Worm (Caenorhabditis elegans) whole organism, L1 larva: ENCODE results near the gene D1046.18.
A peak's percentile ranks its signal among the peaks of the same experiment; 100 is the strongest.

ENCODE experiments used
- C34B4.2 ChIP-seq: sonication (generic microtip); optimal IDR thresholded peaks from 2 replicates; lab custom pipeline; 2017; ENCODE audit warnings: mild to moderate bottlenecking, missing genetic modification characterization, missing compliant biosample characterization
- F16B12.6 ChIP-seq: fragments of 150-350 bp; optimal IDR thresholded peaks from 2 replicates; lab custom pipeline; 2014; ENCODE audit warnings: missing biosample characterization, missing genetic modification characterization
- Y116A8C.19 ChIP-seq: sonication (generic microtip); optimal IDR thresholded peaks from 2 replicates; lab custom pipeline; 2016; ENCODE audit warnings: missing compliant biosample characterization, missing genetic modification characterization, borderline replicate concordance
- aha-1 ChIP-seq: fragments of 150-350 bp; optimal IDR thresholded peaks from 2 replicates; lab custom pipeline; 2014; ENCODE audit warnings: missing biosample characterization, missing genetic modification characterization
- ceh-63 ChIP-seq: fragments of 200-800 bp; sonication (Bioruptor generic); optimal IDR thresholded peaks from 2 replicates; lab custom pipeline; 2018; ENCODE audit warnings: mild to moderate bottlenecking, missing genetic modification characterization, missing compliant biosample characterization
- ceh-8 ChIP-seq: fragments of 200-800 bp; sonication (Bioruptor generic); optimal IDR thresholded peaks from 2 replicates; lab custom pipeline; 2018; ENCODE audit warnings: mild to moderate bottlenecking, missing genetic modification characterization, moderate library complexity, missing compliant biosample characterization
- ceh-82 ChIP-seq, 3 experiments: fragments of 150-350 bp in 1 of 3; sonication (generic microtip) in 2 of 3; optimal IDR thresholded peaks; 2 replicates each; lab custom pipeline; 2014 to 2017; ENCODE audit warnings: missing biosample characterization in 3 of 3, missing genetic modification characterization in 3 of 3
- ceh-88 ChIP-seq: fragments of 200-800 bp; sonication (Bioruptor generic); IDR thresholded peaks from 2 replicates; pipeline ENCODE4 v1.3.6; 2022; ENCODE audit warnings: missing genetic modification characterization, missing compliant biosample characterization
- ceh-90 ChIP-seq: sonication (generic microtip); optimal IDR thresholded peaks from 2 replicates; lab custom pipeline; 2016; ENCODE audit warnings: missing genetic modification characterization, missing compliant biosample characterization
- dpl-1 ChIP-seq, 3 experiments: fragments of 150-350 bp in 2 of 3; sonication (generic microtip) in 1 of 3; optimal IDR thresholded peaks; 2 replicates each; lab custom pipeline; 2014 to 2017; ENCODE audit warnings: missing biosample characterization in 3 of 3, missing genetic modification characterization in 3 of 3, missing genetic modification reagents in 3 of 3
- efl-1 ChIP-seq, 4 experiments: fragments of 150-350 bp; optimal IDR thresholded peaks in 3 of 4; peaks in 1 of 4; 1 replicate in 1 of 4; 2 replicates in 3 of 4; lab custom pipeline; 2014; ENCODE audit warnings: missing biosample characterization in 2 of 4, missing genetic modification characterization in 2 of 4, missing genetic modification reagents in 2 of 4
- egl-13 ChIP-seq: sonication (generic microtip); optimal IDR thresholded peaks from 2 replicates; lab custom pipeline; 2016; ENCODE audit warnings: missing genotype, missing genetic modification reagents, missing genetic modification characterization, missing compliant biosample characterization
- elt-2 ChIP-seq: sonication (generic microtip); optimal IDR thresholded peaks from 2 replicates; lab custom pipeline; 2016; ENCODE audit warnings: missing genetic modification characterization, mild to moderate bottlenecking, inconsistent platforms, missing compliant biosample characterization, missing genetic modification reagents
- fkh-4 ChIP-seq: sonication (generic microtip); optimal IDR thresholded peaks from 2 replicates; lab custom pipeline; 2016; ENCODE audit warnings: missing compliant biosample characterization, missing genetic modification characterization, borderline replicate concordance
- fkh-8 ChIP-seq: sonication (generic microtip); optimal IDR thresholded peaks from 2 replicates; lab custom pipeline; 2016; ENCODE audit warnings: mild to moderate bottlenecking, missing genetic modification characterization, missing compliant biosample characterization
- grh-1 ChIP-seq: fragments of 200-800 bp; sonication (Bioruptor generic); IDR thresholded peaks from 2 replicates; pipeline ENCODE4 v1.3.6; 2022; ENCODE audit warnings: missing genetic modification reagents, missing genetic modification characterization, missing compliant biosample characterization
- hpl-2 ChIP-seq: fragments of 150-350 bp; optimal IDR thresholded peaks from 2 replicates; lab custom pipeline; 2014; ENCODE audit warnings: missing biosample characterization, missing genetic modification reagents, missing genetic modification characterization
- irx-1 ChIP-seq: sonication (generic microtip); optimal IDR thresholded peaks from 2 replicates; lab custom pipeline; 2016; ENCODE audit warnings: missing genetic modification characterization, missing compliant biosample characterization
- isw-1 ChIP-seq: fragments of 200-800 bp; sonication (Bioruptor generic); IDR thresholded peaks from 2 replicates; pipeline ENCODE4 v1.3.6; 2022; ENCODE audit warnings: missing genetic modification characterization, missing compliant biosample characterization
- jun-1 ChIP-seq: fragments of 150-350 bp; optimal IDR thresholded peaks from 2 replicates; lab custom pipeline; 2014; ENCODE audit warnings: missing biosample characterization, missing genetic modification reagents, missing genetic modification characterization
- lin-13 ChIP-seq: fragments of 150-350 bp; optimal IDR thresholded peaks from 2 replicates; lab custom pipeline; 2014; ENCODE audit warnings: missing biosample characterization, missing genetic modification reagents, missing genetic modification characterization
- lin-15B ChIP-seq: fragments of 150-350 bp; sonication (generic microtip); optimal IDR thresholded peaks from 3 replicates; lab custom pipeline; 2014; ENCODE audit warnings: missing biosample characterization, missing genetic modification characterization
- lin-39 ChIP-seq: fragments of 150-350 bp; optimal IDR thresholded peaks from 2 replicates; lab custom pipeline; 2014; ENCODE audit warnings: missing biosample characterization, missing genetic modification reagents, missing genetic modification characterization
- lir-3 ChIP-seq: sonication (generic microtip); optimal IDR thresholded peaks from 2 replicates; lab custom pipeline; 2016; ENCODE audit warnings: mild to moderate bottlenecking, missing genetic modification characterization, moderate library complexity, missing compliant biosample characterization; ENCODE audit not compliant: poor library complexity
- lsy-2 ChIP-seq, 2 experiments: fragments of 150-350 bp; optimal IDR thresholded peaks; 2 replicates each; lab custom pipeline; 2014; ENCODE audit warnings: missing biosample characterization in 2 of 2, missing genetic modification characterization in 2 of 2
- mep-1 ChIP-seq: fragments of 150-350 bp; optimal IDR thresholded peaks from 2 replicates; lab custom pipeline; 2014; ENCODE audit warnings: missing biosample characterization, missing genetic modification characterization
- nhr-20 ChIP-seq: sonication (generic microtip); optimal IDR thresholded peaks from 2 replicates; lab custom pipeline; 2016; ENCODE audit warnings: mild to moderate bottlenecking, missing genetic modification characterization, missing compliant biosample characterization
- nhr-28 ChIP-seq: fragments of 150-350 bp; optimal IDR thresholded peaks from 2 replicates; lab custom pipeline; 2014; ENCODE audit warnings: missing biosample characterization, missing genetic modification characterization
- nhr-47 ChIP-seq: sonication (generic microtip); optimal IDR thresholded peaks from 2 replicates; lab custom pipeline; 2016; ENCODE audit warnings: mild to moderate bottlenecking, missing genetic modification characterization, moderate library complexity, missing compliant biosample characterization
- nhr-84 ChIP-seq: sonication (generic microtip); optimal IDR thresholded peaks from 2 replicates; lab custom pipeline; 2017; ENCODE audit warnings: missing biosample characterization, missing genetic modification characterization
- nhr-85 ChIP-seq: sonication (generic microtip); peaks from one replicate; lab custom pipeline; 2016; ENCODE audit warnings: missing genetic modification characterization, inconsistent platforms, missing compliant biosample characterization
- pqm-1 ChIP-seq: sonication (generic microtip); optimal IDR thresholded peaks from 3 replicates; lab custom pipeline; 2017; ENCODE audit warnings: missing biosample characterization, missing genetic modification characterization
- rnt-1 ChIP-seq: sonication (generic microtip); optimal IDR thresholded peaks from 2 replicates; lab custom pipeline; 2016; ENCODE audit warnings: mild to moderate bottlenecking, missing genetic modification characterization, moderate library complexity, missing compliant biosample characterization
- skn-1 ChIP-seq: fragments of 150-350 bp; optimal IDR thresholded peaks from 2 replicates; lab custom pipeline; 2014; ENCODE audit warnings: missing biosample characterization, missing genetic modification characterization
- snpc-4 ChIP-seq: fragments of 150-350 bp; optimal IDR thresholded peaks from 2 replicates; lab custom pipeline; 2014; ENCODE audit warnings: missing biosample characterization, missing genetic modification characterization
- snu-23 ChIP-seq: sonication (generic microtip); optimal IDR thresholded peaks from 2 replicates; lab custom pipeline; 2016; ENCODE audit warnings: missing genetic modification characterization, missing compliant biosample characterization
- sox-4 ChIP-seq: sonication (generic microtip); optimal IDR thresholded peaks from 2 replicates; lab custom pipeline; 2016; ENCODE audit warnings: missing genetic modification characterization, missing compliant biosample characterization
- sptf-1 ChIP-seq: fragments of 150-350 bp; optimal IDR thresholded peaks from 2 replicates; lab custom pipeline; 2014; ENCODE audit warnings: missing biosample characterization, missing genetic modification characterization
- swsn-7 ChIP-seq: sonication (generic microtip); optimal IDR thresholded peaks from 2 replicates; lab custom pipeline; 2016; ENCODE audit warnings: missing genetic modification characterization, missing compliant biosample characterization
- tbx-2 ChIP-seq: sonication (generic microtip); optimal IDR thresholded peaks from 2 replicates; lab custom pipeline; 2016; ENCODE audit warnings: missing genetic modification characterization, missing compliant biosample characterization
- unc-130 ChIP-seq: fragments of 150-350 bp; optimal IDR thresholded peaks from 2 replicates; lab custom pipeline; 2017; ENCODE audit warnings: missing biosample characterization, missing genetic modification characterization, inconsistent platforms
- unc-86 ChIP-seq: sonication (generic microtip); optimal IDR thresholded peaks from 2 replicates; lab custom pipeline; 2016; ENCODE audit warnings: missing genetic modification characterization, missing compliant biosample characterization

D1046.18 gene

ce11 chrIV:8929942-8930492, at the start of gene D1046.18, which contains the start of gene slc-25A26:
TSS of gene D1046.18 (plus strand) at chrIV:8930242.
TSS of gene slc-25A26 (plus strand) at chrIV:8930442.
- TF ChIP-seq irx-1 (tag; lab: Kevin White, UChicago) (no peak), lin-39 (tag; lab: Kevin White, UChicago) (no peak), ceh-82 (tag; optimal IDR thresholded peaks at IDR 0.05; lab: Kevin White, UChicago) (no peak)

- TF ChIP-seq elt-2 (tag; lab: Kevin White, UChicago), result no peak
- no peak for TF ChIP-seq unc-86 (tag; lab: Kevin White, UChicago)
- TF ChIP-seq pqm-1 (tag; lab: Kevin White, UChicago), result no peak
- TF ChIP-seq nhr-85, result no peak
- TF ChIP-seq ceh-88 (GFP tag; lab: Robert Waterston, UW), result no peak
- TF ChIP-seq grh-1 (GFP tag; lab: Robert Waterston, UW), result no peak
- no peak for TF ChIP-seq fkh-4 (tag; lab: Kevin White, UChicago)
- no peak for TF ChIP-seq unc-130 (tag; lab: Kevin White, UChicago)
- no peak for TF ChIP-seq nhr-84 (tag; lab: Kevin White, UChicago)
- no peak for TF ChIP-seq skn-1
- TF ChIP-seq fkh-8 (tag; lab: Kevin White, UChicago), result no peak
- no peak for TF ChIP-seq egl-13 (tag; lab: Kevin White, UChicago)
- TF ChIP-seq mep-1 (tag; lab: Kevin White, UChicago), result no peak
- no peak for TF ChIP-seq nhr-20 (tag; lab: Kevin White, UChicago)
- no peak for TF ChIP-seq nhr-47 (tag; lab: Kevin White, UChicago)
- TF ChIP-seq F16B12.6, result no peak
- no peak for TF ChIP-seq swsn-7 (tag; lab: Kevin White, UChicago)
- TF ChIP-seq, all 84 proteins: peak for 0
Observed at ce11 chrIV:8881181-8881580, 48.9 kb upstream of the D1046.18 start, which contains the start of gene C09G9.8. TSS of gene C09G9.8 (plus strand) at chrIV:8881481.

ce11 chrIV:8886228-8886627, 43.8 kb upstream of the D1046.18 start, which contains the start of gene C09G9.5:
TSS of gene C09G9.5 (plus strand) at chrIV:8886528.
- no peak for TF ChIP-seq ceh-88 (GFP tag; lab: Robert Waterston, UW)
- no peak for TF ChIP-seq egl-13 (tag; lab: Kevin White, UChicago)
- TF ChIP-seq jun-1, result no peak
- no peak for TF ChIP-seq dpl-1 (GFP tag; optimal IDR thresholded peaks at IDR 0.05; lab: Kevin White, UChicago)
- TF ChIP-seq aha-1, result no peak
- TF ChIP-seq lir-3 (tag; lab: Kevin White, UChicago), result no peak
- no peak for TF ChIP-seq lsy-2 (tag; optimal IDR thresholded peaks at IDR 0.05; lab: Kevin White, UChicago)
- no peak for TF ChIP-seq snu-23 (GFP tag; lab: Kevin White, UChicago)
- no peak for TF ChIP-seq ceh-8 (GFP tag; lab: Kevin White, UChicago)

- no peak for TF ChIP-seq aha-1
- TF ChIP-seq unc-130 (tag; lab: Kevin White, UChicago), result no peak
- TF ChIP-seq nhr-85, result peak; percentile 35
Observed at ce11 chrIV:8888525-8889026, 41.5 kb upstream of the D1046.18 start, which contains the start of gene oma-1. TSS of gene oma-1 (plus strand) at chrIV:8888976.

- TF ChIP-seq nhr-28 (tag; lab: Kevin White, UChicago) (no peak), isw-1 (peak; percentile 42; the same call in 1 of the 2 replicates), tbx-2 (tag; lab: Kevin White, UChicago) (peak; percentile 78), nhr-47 (tag; lab: Kevin White, UChicago) (peak; percentile 84), C34B4.2 (tag; lab: Kevin White, UChicago) (no peak), hpl-2 (GFP tag; lab: Kevin White, UChicago) (no peak), F16B12.6 (peak; percentile 52), ceh-90 (no peak), lin-15B (tag; lab: Kevin White, UChicago) (peak; percentile 65), mep-1 (tag; lab: Kevin White, UChicago) (peak; percentile 92), lir-3 (tag; lab: Kevin White, UChicago) (no peak), egl-13 (tag; lab: Kevin White, UChicago) (peak; percentile 39), Y116A8C.19 (tag; lab: Kevin White, UChicago) (no peak), rnt-1 (peak; percentile 84), sptf-1 (tag; lab: Kevin White, UChicago) (no peak), lin-13 (peak; percentile 42), snpc-4 (tag; lab: Kevin White, UChicago) (peak; percentile 66), snu-23 (GFP tag; lab: Kevin White, UChicago) (peak; percentile 78), sox-4 (tag; lab: Kevin White, UChicago) (peak; percentile 4), swsn-7 (tag; lab: Kevin White, UChicago) (peak; percentile 81), ceh-63 (GFP tag; lab: Kevin White, UChicago) (no peak), pqm-1 (tag; lab: Kevin White, UChicago) (no peak), efl-1 (optimal IDR thresholded peaks at IDR 0.05; lab: Kevin White, UChicago) (peak; percentile 81 to 89), efl-1 (GFP tag; optimal IDR thresholded peaks at IDR 0.05 in 1 of 2; lab: Kevin White, UChicago) (peak; percentile 86 to 99), ceh-88 (GFP tag; lab: Robert Waterston, UW) (no peak)
Observed at ce11 chrIV:8891131-8891530, 38.9 kb upstream of the D1046.18 start, which contains the start of gene spr-2. TSS of gene spr-2 (plus strand) at chrIV:8891462.
